Fruit fly (Drosophila melanogaster) whole organism, embryonic: ENCODE results near the gene CG15818.

Experiments used
- Antp ChIP-seq: fragments of 200-800 bp; sonication (Bioruptor generic); optimal IDR thresholded peaks from 3 replicates; lab custom pipeline; 2016; ENCODE audit warnings: missing biosample characterization, missing genetic modification characterization
- CG10366 ChIP-seq: fragments of 200-800 bp; sonication (Bioruptor generic); IDR thresholded peaks from 2 replicates; pipeline ENCODE4 v1.3.6; 2022; ENCODE audit warnings: missing biosample characterization, missing genetic modification characterization
- CG11398 ChIP-seq: fragments of 200-800 bp; sonication (Bioruptor generic); optimal IDR thresholded peaks from 2 replicates; lab custom pipeline; 2016; ENCODE audit warnings: missing biosample characterization, missing genetic modification characterization
- CG11695 ChIP-seq: fragments of 200-800 bp; sonication (Bioruptor generic); IDR thresholded peaks from 3 replicates; pipeline ENCODE4 v1.3.6; 2022; ENCODE audit warnings: missing biosample characterization, missing genetic modification characterization
- CG11723 ChIP-seq: fragments of 200-800 bp; sonication (Bioruptor generic); optimal IDR thresholded peaks from 2 replicates; lab custom pipeline; 2017; ENCODE audit warnings: missing biosample characterization, mild to moderate bottlenecking, missing genetic modification characterization
- CG13894 ChIP-seq: fragments of 200-800 bp; sonication (Bioruptor generic); optimal IDR thresholded peaks from 3 replicates; lab custom pipeline; 2018; ENCODE audit warnings: missing biosample characterization, mild to moderate bottlenecking, missing genetic modification characterization, moderate library complexity
- CG14710 ChIP-seq: fragments of 200-800 bp; sonication (Bioruptor generic); optimal IDR thresholded peaks from 3 replicates; lab custom pipeline; 2019; ENCODE audit warnings: missing biosample characterization, mild to moderate bottlenecking, missing genetic modification characterization, moderate library complexity
- CG14965 ChIP-seq: fragments of 200-800 bp; sonication (Bioruptor generic); optimal IDR thresholded peaks from 2 replicates; lab custom pipeline; 2016; ENCODE audit warnings: missing biosample characterization, missing genetic modification characterization, borderline replicate concordance
- CG15011 ChIP-seq: fragments of 200-800 bp; sonication (Bioruptor generic); optimal IDR thresholded peaks from 3 replicates; lab custom pipeline; 2018; ENCODE audit warnings: missing biosample characterization, mild to moderate bottlenecking, missing genetic modification characterization
- CG15269 ChIP-seq: fragments of 200-800 bp; sonication (Bioruptor generic); optimal IDR thresholded peaks from 2 replicates; lab custom pipeline; 2018; ENCODE audit warnings: missing biosample characterization, mild to moderate bottlenecking, missing genetic modification characterization, moderate library complexity
- CG1603 ChIP-seq: fragments of 200-800 bp; sonication (Bioruptor generic); optimal IDR thresholded peaks from 2 replicates; lab custom pipeline; 2019; ENCODE audit warnings: missing biosample characterization, mild to moderate bottlenecking, missing genetic modification characterization, moderate library complexity
- CG16779 ChIP-seq: fragments of 200-800 bp; sonication (Bioruptor generic); IDR thresholded peaks from 2 replicates; pipeline ENCODE4 v1.3.6; 2022; ENCODE audit warnings: missing biosample characterization, missing genetic modification characterization
- CG17328 ChIP-seq: fragments of 200-800 bp; sonication (Bioruptor generic); IDR thresholded peaks from 2 replicates; pipeline ENCODE4 v1.3.6; 2022; ENCODE audit warnings: missing biosample characterization, missing genetic modification characterization
- CG17385 ChIP-seq: fragments of 200-800 bp; sonication (Bioruptor generic); optimal IDR thresholded peaks from 3 replicates; lab custom pipeline; 2018; ENCODE audit warnings: missing biosample characterization, mild to moderate bottlenecking, missing genetic modification characterization
- CG18599 ChIP-seq: fragments of 200-800 bp; sonication (Bioruptor generic); optimal IDR thresholded peaks from 3 replicates; lab custom pipeline; 2017; ENCODE audit warnings: missing biosample characterization, missing genetic modification characterization, mild to moderate bottlenecking, moderate library complexity, missing genetic modification reagents
- CG2202 ChIP-seq: fragments of 200-800 bp; sonication (Bioruptor generic); optimal IDR thresholded peaks from 2 replicates; lab custom pipeline; 2018; ENCODE audit warnings: missing biosample characterization, mild to moderate bottlenecking, missing genetic modification characterization
- CG2712 ChIP-seq: fragments of 200-800 bp; optimal IDR thresholded peaks from 3 replicates; lab custom pipeline; 2019; ENCODE audit warnings: missing biosample characterization, mild to moderate bottlenecking, missing genetic modification characterization, moderate library complexity
- CG30020 ChIP-seq: fragments of 200-800 bp; optimal IDR thresholded peaks from 2 replicates; lab custom pipeline; 2019; ENCODE audit warnings: missing biosample characterization, mild to moderate bottlenecking, missing genetic modification characterization, moderate library complexity
- CG6254 ChIP-seq: fragments of 200-800 bp; sonication (Bioruptor generic); optimal IDR thresholded peaks from 3 replicates; lab custom pipeline; 2017; ENCODE audit warnings: mild to moderate bottlenecking, missing biosample characterization, missing genetic modification reagents, missing genetic modification characterization
- CG6813 ChIP-seq: fragments of 200-800 bp; sonication (Bioruptor generic); optimal IDR thresholded peaks from 2 replicates; lab custom pipeline; 2017; ENCODE audit warnings: missing biosample characterization, missing genetic modification characterization, mild to moderate bottlenecking, moderate library complexity, missing genetic modification reagents
- CG6854 ChIP-seq: fragments of 200-800 bp; sonication (Bioruptor generic); optimal IDR thresholded peaks from 3 replicates; lab custom pipeline; 2017; ENCODE audit warnings: missing biosample characterization, mild to moderate bottlenecking, missing genetic modification characterization
- CG7987 ChIP-seq: fragments of 200-800 bp; sonication (Bioruptor generic); optimal IDR thresholded peaks from 2 replicates; lab custom pipeline; 2018; ENCODE audit warnings: missing biosample characterization, mild to moderate bottlenecking, missing genetic modification characterization, moderate library complexity
- CG8290 ChIP-seq, 3 experiments: fragments of 200-800 bp; sonication (Bioruptor generic); optimal IDR thresholded peaks; 2 replicates each; lab custom pipeline; 2016 to 2019; ENCODE audit warnings: missing biosample characterization in 3 of 3, missing genetic modification characterization in 3 of 3, mild to moderate bottlenecking in 2 of 3, moderate library complexity in 1 of 3
- CG9437 ChIP-seq: fragments of 200-800 bp; sonication (Bioruptor generic); optimal IDR thresholded peaks from 2 replicates; lab custom pipeline; 2018; ENCODE audit warnings: missing biosample characterization, mild to moderate bottlenecking, missing genetic modification characterization
- Dad ChIP-seq: fragments of 200-800 bp; sonication (Bioruptor generic); optimal IDR thresholded peaks from 3 replicates; lab custom pipeline; 2016; ENCODE audit warnings: missing biosample characterization, missing genetic modification characterization
- E2f1 ChIP-seq: fragments of 200-800 bp; sonication (Bioruptor generic); IDR thresholded peaks from 2 replicates; pipeline ENCODE4 v1.3.6; 2022; ENCODE audit warnings: missing biosample characterization, missing genetic modification characterization
- Fer3 ChIP-seq: fragments of 200-800 bp; sonication (Bioruptor generic); optimal IDR thresholded peaks from 2 replicates; lab custom pipeline; 2018; ENCODE audit warnings: missing biosample characterization, mild to moderate bottlenecking, missing genetic modification characterization, moderate library complexity
- HLHmδ ChIP-seq: fragments of 200-800 bp; sonication (Bioruptor generic); optimal IDR thresholded peaks from 2 replicates; lab custom pipeline; 2018; ENCODE audit warnings: missing biosample characterization, mild to moderate bottlenecking, missing genetic modification characterization, moderate library complexity
- Hmr ChIP-seq: fragments of 200-800 bp; sonication (Bioruptor generic); optimal IDR thresholded peaks from 3 replicates; lab custom pipeline; 2017; ENCODE audit warnings: mild to moderate bottlenecking, missing biosample characterization, missing genetic modification reagents, missing genetic modification characterization
- Pdp1 ChIP-seq, 2 experiments: fragments of 200-800 bp; sonication (Bioruptor generic); optimal IDR thresholded peaks; 3 replicates each; lab custom pipeline; 2016; ENCODE audit warnings: missing biosample characterization in 2 of 2, missing genetic modification characterization in 2 of 2, mild to moderate bottlenecking in 1 of 2, moderate library complexity in 1 of 2
- Tbp ChIP-seq: fragments of >200 bp; optimal IDR thresholded peaks from 2 replicates; lab custom pipeline; 2018; ENCODE audit warnings: missing biosample characterization, missing genetic modification characterization
- Xbp1 ChIP-seq: fragments of 200-800 bp; sonication (Bioruptor generic); optimal IDR thresholded peaks from 3 replicates; lab custom pipeline; 2016; ENCODE audit warnings: missing biosample characterization, mild to moderate bottlenecking, missing genetic modification characterization
- YL-1 ChIP-seq: fragments of 200-800 bp; sonication (Bioruptor generic); optimal IDR thresholded peaks from 3 replicates; lab custom pipeline; 2017; ENCODE audit warnings: missing biosample characterization, mild to moderate bottlenecking, missing genetic modification characterization
- abd-A ChIP-seq: fragments of 200-800 bp; sonication (Bioruptor generic); optimal IDR thresholded peaks from 3 replicates; lab custom pipeline; 2019; ENCODE audit warnings: missing biosample characterization, mild to moderate bottlenecking, missing genetic modification characterization, moderate library complexity
- bcd ChIP-seq: fragments of 200-800 bp; sonication (Bioruptor generic); optimal IDR thresholded peaks from 2 replicates; lab custom pipeline; 2017; ENCODE audit warnings: missing biosample characterization, mild to moderate bottlenecking, missing genetic modification characterization
- bigmax ChIP-seq: fragments of 200-800 bp; sonication (Bioruptor generic); optimal IDR thresholded peaks from 2 replicates; lab custom pipeline; 2018; ENCODE audit warnings: missing biosample characterization, mild to moderate bottlenecking, missing genetic modification characterization
- cg ChIP-seq: fragments of 200-800 bp; sonication (Bioruptor generic); optimal IDR thresholded peaks from 3 replicates; lab custom pipeline; 2019; ENCODE audit warnings: missing biosample characterization, mild to moderate bottlenecking, missing genetic modification characterization, moderate library complexity
- dpn ChIP-seq, 2 experiments: fragments of 200-800 bp; sonication (Bioruptor generic); optimal IDR thresholded peaks; 3 replicates each; lab custom pipeline; 2016; ENCODE audit warnings: missing biosample characterization in 2 of 2, missing genetic modification characterization in 2 of 2
- dysf ChIP-seq: fragments of 200-800 bp; sonication (Bioruptor generic); IDR thresholded peaks from 3 replicates; pipeline ENCODE4 v1.3.6; 2022; ENCODE audit warnings: missing biosample characterization, missing genetic modification characterization
- lab ChIP-seq: fragments of 200-800 bp; sonication (Bioruptor generic); optimal IDR thresholded peaks from 3 replicates; lab custom pipeline; 2017; ENCODE audit warnings: missing biosample characterization, missing genetic modification characterization, mild to moderate bottlenecking, moderate library complexity, missing genetic modification reagents
- nerfin-1 ChIP-seq: fragments of 200-800 bp; sonication (Bioruptor generic); optimal IDR thresholded peaks from 3 replicates; lab custom pipeline; 2019; ENCODE audit warnings: missing biosample characterization, mild to moderate bottlenecking, missing genetic modification characterization, moderate library complexity
- pnt ChIP-seq: fragments of 200-800 bp; sonication (Bioruptor generic); optimal IDR thresholded peaks from 3 replicates; lab custom pipeline; 2016; ENCODE audit warnings: missing biosample characterization, missing genetic modification characterization
- psq ChIP-seq: fragments of 200-800 bp; sonication (Bioruptor generic); optimal IDR thresholded peaks from 2 replicates; lab custom pipeline; 2017; ENCODE audit warnings: missing biosample characterization, missing genetic modification characterization
- rib ChIP-seq: fragments of 200-800 bp; sonication (Bioruptor generic); IDR thresholded peaks from 2 replicates; pipeline ENCODE4 v1.3.6; 2022; ENCODE audit warnings: missing biosample characterization, missing genetic modification characterization
- schlank ChIP-seq: fragments of 200-800 bp; sonication (Bioruptor generic); optimal IDR thresholded peaks from 2 replicates; lab custom pipeline; 2018; ENCODE audit warnings: missing biosample characterization, mild to moderate bottlenecking, missing genetic modification characterization
- zen ChIP-seq: fragments of 200-800 bp; sonication (Bioruptor generic); optimal IDR thresholded peaks from 3 replicates; lab custom pipeline; 2018; ENCODE audit warnings: missing biosample characterization, mild to moderate bottlenecking, missing genetic modification characterization, moderate library complexity
- zfh2 ChIP-seq: fragments of 200-800 bp; sonication (Bioruptor generic); optimal IDR thresholded peaks from 2 replicates; lab custom pipeline; 2016; ENCODE audit warnings: missing biosample characterization, missing genetic modification characterization

Gene CG15818

dm6 chr2L:7424907-7425689 lies 14.4 kb downstream of the CG15818 start (continued):
- no peak for TF ChIP-seq CG7987
- TF ChIP-seq schlank (tag; lab: Kevin White, UChicago) = peak; percentile 84
- peak; percentile 15 for TF ChIP-seq pnt (GFP tag; lab: Kevin White, UChicago)
- TF ChIP-seq Xbp1 = peak; percentile 43
- TF ChIP-seq nerfin-1 = no peak
- peak; percentile 63 for TF ChIP-seq CG10366
- TF ChIP-seq CG11723 (GFP tag; lab: Kevin White, UChicago) = no peak
- no peak for TF ChIP-seq CG6854 (GFP tag; lab: Kevin White, UChicago)
- TF ChIP-seq CG6813 (GFP tag; lab: Kevin White, UChicago) = peak; percentile 3
- TF ChIP-seq lab (GFP tag; lab: Kevin White, UChicago) = peak; percentile 88
- TF ChIP-seq Hmr (GFP tag; lab: Kevin White, UChicago) = peak; percentile 85
- TF ChIP-seq bigmax = peak; percentile 79
- TF ChIP-seq CG6254 = no peak
- peak; percentile 71 for TF ChIP-seq Antp (GFP tag; lab: Kevin White, UChicago)
- TF ChIP-seq CG11695 (GFP tag; lab: Robert Waterston, UW) = 0 out of 3 replicates have a peak, but pooled peaks have one; percentile 21
- TF ChIP-seq CG8290 (GFP tag; optimal IDR thresholded peaks at IDR 0.05; lab: Kevin White, UChicago) = no peak
- TF ChIP-seq CG8290 (tag; optimal IDR thresholded peaks at IDR 0.05; lab: Kevin White, UChicago) = peak in 1 of 2 experiments; percentile 89
- TF ChIP-seq Fer3 (tag; lab: Kevin White, UChicago) = peak; percentile 70
- TF ChIP-seq CG1603 (tag; lab: Kevin White, UChicago) = peak; percentile 19
- TF ChIP-seq Pdp1 (GFP tag; optimal IDR thresholded peaks at IDR 0.05; lab: Kevin White, UChicago) = peak; percentile 59 to 74
- peak; percentile 8 for TF ChIP-seq CG17385 (GFP tag; lab: Kevin White, UChicago)
- 0 out of 2 replicates have a peak, but pooled peaks have one; percentile 34 for TF ChIP-seq CG17328 (GFP tag; lab: Robert Waterston, UW)
- peak; percentile 41 for TF ChIP-seq CG15269 (tag; lab: Kevin White, UChicago)
- no peak for TF ChIP-seq CG2202
- TF ChIP-seq E2f1 (GFP tag; lab: Robert Waterston, UW) = no peak
- peak; percentile 9 for TF ChIP-seq YL-1
- peak; percentile 47 for TF ChIP-seq cg (GFP tag; lab: Kevin White, UChicago)
- peak; percentile 56 to 61 for TF ChIP-seq dpn (GFP tag; optimal IDR thresholded peaks at IDR 0.05; lab: Kevin White, UChicago)
- TF ChIP-seq rib (GFP tag; lab: Robert Waterston, UW) = peak; percentile 75
- no peak for TF ChIP-seq HLHmδ
- TF ChIP-seq zfh2 = peak; percentile 91
- no peak for TF ChIP-seq CG11398
- peak; percentile 38 for TF ChIP-seq CG15011 (GFP tag; lab: Kevin White, UChicago)
- TF ChIP-seq CG9437 = no peak
- TF ChIP-seq psq (GFP tag; lab: Kevin White, UChicago) = peak; percentile 17
- peak; percentile 30 for TF ChIP-seq CG2712 (tag; lab: Kevin White, UChicago)
- TF ChIP-seq dysf (GFP tag; lab: Robert Waterston, UW) = peak; percentile 72; the same call in 2 of the 3 replicates
- TF ChIP-seq CG13894 (tag; lab: Kevin White, UChicago) = peak; percentile 29
- no peak for TF ChIP-seq CG30020 (tag; lab: Kevin White, UChicago)
- peak; percentile 50 for TF ChIP-seq Dad (GFP tag; lab: Kevin White, UChicago)
- peak; percentile 80 for TF ChIP-seq CG16779 (GFP tag; lab: Robert Waterston, UW)
- TF ChIP-seq bcd = peak; percentile 64
- TF ChIP-seq zen (tag; lab: Kevin White, UChicago) = peak; percentile 12
- TF ChIP-seq CG14710 = no peak
- TF ChIP-seq abd-A = no peak
- TF ChIP-seq CG18599 = peak; percentile 87
- TF ChIP-seq Tbp (GFP tag; lab: Kevin White, UChicago) = no peak
- TF ChIP-seq CG14965 (GFP tag; lab: Kevin White, UChicago) = no peak
